Fruit fly (Drosophila melanogaster) whole organism, adult: ENCODE data around the gene CG31365.

ENCODE experiments used
- CG11617 ChIP-seq: fragments of 200-800 bp; sonication (Bioruptor generic); optimal IDR thresholded peaks from 2 replicates; lab custom pipeline; 2017; ENCODE audit warnings: mild to moderate bottlenecking, missing biosample characterization, missing genetic modification reagents, missing genetic modification characterization
- CG12768 ChIP-seq: fragments of 200-800 bp; sonication (Bioruptor generic); optimal IDR thresholded peaks from 2 replicates; lab custom pipeline; 2017; ENCODE audit warnings: missing biosample characterization, missing genetic modification characterization, mild to moderate bottlenecking, moderate library complexity, missing genetic modification reagents
- CG14711 ChIP-seq: fragments of 200-800 bp; sonication (Bioruptor generic); optimal IDR thresholded peaks from 2 replicates; lab custom pipeline; 2018; ENCODE audit warnings: missing biosample characterization, mild to moderate bottlenecking, missing genetic modification characterization, moderate library complexity
- CG1620 ChIP-seq: fragments of 200-800 bp; sonication (Bioruptor generic); optimal IDR thresholded peaks from 2 replicates; lab custom pipeline; 2016; ENCODE audit warnings: missing biosample characterization, missing genetic modification characterization
- CG33017 ChIP-seq: fragments of 200-800 bp; sonication (Bioruptor generic); optimal IDR thresholded peaks from 2 replicates; lab custom pipeline; 2018; ENCODE audit warnings: missing biosample characterization, mild to moderate bottlenecking, missing genetic modification characterization, moderate library complexity
- CG5204 ChIP-seq: fragments of 200-800 bp; sonication (Bioruptor generic); optimal IDR thresholded peaks from 2 replicates; lab custom pipeline; 2016; ENCODE audit warnings: missing biosample characterization, missing genetic modification characterization
- CG7045 ChIP-seq: fragments of 200-800 bp; sonication (Bioruptor generic); optimal IDR thresholded peaks from 2 replicates; lab custom pipeline; 2017; ENCODE audit warnings: missing biosample characterization, mild to moderate bottlenecking, missing genetic modification characterization
- CG7101 ChIP-seq: fragments of 200-800 bp; sonication (Bioruptor generic); optimal IDR thresholded peaks from 2 replicates; lab custom pipeline; 2018; ENCODE audit warnings: missing biosample characterization, mild to moderate bottlenecking, missing genetic modification characterization, moderate library complexity
- Clk ChIP-seq: fragments of 200-800 bp; sonication (Bioruptor generic); optimal IDR thresholded peaks from 2 replicates; lab custom pipeline; 2017; ENCODE audit warnings: missing biosample characterization, missing genetic modification characterization
- Crg-1 ChIP-seq: fragments of 200-800 bp; sonication (Bioruptor generic); optimal IDR thresholded peaks from 2 replicates; lab custom pipeline; 2016; ENCODE audit warnings: missing biosample characterization, missing genetic modification characterization
- Hr96 ChIP-seq: fragments of 200-800 bp; sonication (Bioruptor generic); optimal IDR thresholded peaks from 2 replicates; lab custom pipeline; 2016; ENCODE audit warnings: missing biosample characterization, missing genetic modification characterization
- Mnt ChIP-seq: fragments of 200-800 bp; sonication (Bioruptor generic); optimal IDR thresholded peaks from 2 replicates; lab custom pipeline; 2016; ENCODE audit warnings: missing biosample characterization, mild to moderate bottlenecking, missing genetic modification characterization
- bab1 ChIP-seq: fragments of 200-800 bp; sonication (Bioruptor generic); optimal IDR thresholded peaks from 3 replicates; lab custom pipeline; 2019; ENCODE audit warnings: missing biosample characterization, mild to moderate bottlenecking, missing genetic modification characterization, moderate library complexity
- cic ChIP-seq: fragments of 200-800 bp; sonication (Bioruptor generic); optimal IDR thresholded peaks from 2 replicates; lab custom pipeline; 2017; ENCODE audit warnings: missing biosample characterization, mild to moderate bottlenecking, missing genetic modification characterization, moderate library complexity
- cnc ChIP-seq, 2 experiments: fragments of >200 bp; optimal IDR thresholded peaks; 2 replicates each; lab custom pipeline; 2017
- kay ChIP-seq: fragments of 200-800 bp; sonication (Bioruptor generic); peaks from one replicate; lab custom pipeline; 2016; ENCODE audit warnings: missing biosample characterization, missing genetic modification characterization, borderline replicate concordance
- ovo ChIP-seq: fragments of 200-800 bp; sonication (Bioruptor generic); optimal IDR thresholded peaks from 2 replicates; lab custom pipeline; 2016; ENCODE audit warnings: missing biosample characterization, missing genetic modification characterization
- pad ChIP-seq: fragments of 200-800 bp; sonication (Bioruptor generic); optimal IDR thresholded peaks from 3 replicates; lab custom pipeline; 2017; ENCODE audit warnings: missing biosample characterization, missing genetic modification characterization, mild to moderate bottlenecking, moderate library complexity, missing genetic modification reagents
- tj ChIP-seq: fragments of 200-800 bp; sonication (Bioruptor generic); optimal IDR thresholded peaks from 3 replicates; lab custom pipeline; 2017; ENCODE audit warnings: missing biosample characterization, mild to moderate bottlenecking, missing genetic modification characterization, moderate library complexity
- toe ChIP-seq: fragments of 200-800 bp; sonication (Bioruptor generic); optimal IDR thresholded peaks from 2 replicates; lab custom pipeline; 2016; ENCODE audit warnings: missing biosample characterization, missing genetic modification characterization

The CG31365 gene

dm6 chr3R:23139634-23140010 lies 13.4 kb upstream of the CG31365 start:
- TF ChIP-seq bab1 (GFP tag; lab: Kevin White, UChicago) (no peak), CG7101 (tag; lab: Kevin White, UChicago) (peak; percentile 11), CG7045 (GFP tag; lab: Kevin White, UChicago) (peak; percentile 37), kay (GFP tag; lab: Kevin White, UChicago) (no peak), CG14711 (tag; lab: Kevin White, UChicago) (no peak), CG5204 (no peak), CG12768 (GFP tag; lab: Kevin White, UChicago) (peak; percentile 41), toe (peak; percentile 14), ovo (GFP tag; lab: Kevin White, UChicago) (no peak), CG11617 (peak; percentile 53), pad (peak; percentile 5), tj (no peak), Clk (peak; percentile 15), cic (GFP tag; lab: Kevin White, UChicago) (no peak), Mnt (GFP tag; lab: Kevin White, UChicago) (peak; percentile 28), CG1620 (GFP tag; lab: Kevin White, UChicago) (no peak), Crg-1 (GFP tag; lab: Kevin White, UChicago) (no peak), Hr96 (GFP tag; lab: Kevin White, UChicago) (peak; percentile 1), cnc (optimal IDR thresholded peaks at IDR 0.05; lab: Kevin White, UChicago) (no peak), CG33017 (tag; lab: Kevin White, UChicago) (no peak)

DNA sequence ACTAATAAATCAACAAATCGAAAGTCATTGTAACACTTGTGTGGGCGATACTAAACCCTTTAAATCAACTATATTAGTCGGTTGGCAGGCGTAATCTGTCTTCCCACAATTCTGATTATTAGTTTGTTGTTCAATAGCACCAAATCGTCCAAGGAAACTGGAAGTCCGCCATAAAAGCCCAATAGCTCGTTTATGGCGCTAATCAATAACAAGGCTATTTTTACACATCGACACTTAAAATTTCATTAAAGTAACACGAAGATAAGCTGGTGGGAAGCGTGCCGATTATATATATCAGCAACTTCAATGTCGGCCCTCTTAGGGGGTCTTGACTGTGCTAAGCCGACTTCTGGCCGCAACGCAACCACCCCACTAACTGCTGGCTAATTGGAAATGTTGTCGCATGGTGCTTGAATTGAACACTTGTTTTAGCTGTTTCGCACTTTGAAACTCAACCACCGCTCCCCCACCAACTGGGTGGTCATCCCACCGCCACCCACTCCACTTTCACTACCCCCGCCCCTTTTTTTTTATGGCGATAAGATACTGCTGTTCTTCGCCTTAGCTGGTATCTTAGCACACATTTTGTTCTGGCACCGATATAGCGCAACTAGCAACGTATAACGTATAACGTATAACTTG lies 12.9 kb upstream of the CG31365 start:
- TF ChIP-seq CG12768 (GFP tag; lab: Kevin White, UChicago) (peak; percentile 69), cic (GFP tag; lab: Kevin White, UChicago) (peak; percentile 71), Mnt (GFP tag; lab: Kevin White, UChicago) (no peak), Clk (no peak)

dm6 chr3R:23138439-23138838 lies 12.2 kb upstream of the CG31365 start:
- TF ChIP-seq Hr96 (GFP tag; lab: Kevin White, UChicago) (no peak), Clk (no peak), CG33017 (tag; lab: Kevin White, UChicago) (no peak), CG1620 (GFP tag; lab: Kevin White, UChicago) (no peak)

DNA sequence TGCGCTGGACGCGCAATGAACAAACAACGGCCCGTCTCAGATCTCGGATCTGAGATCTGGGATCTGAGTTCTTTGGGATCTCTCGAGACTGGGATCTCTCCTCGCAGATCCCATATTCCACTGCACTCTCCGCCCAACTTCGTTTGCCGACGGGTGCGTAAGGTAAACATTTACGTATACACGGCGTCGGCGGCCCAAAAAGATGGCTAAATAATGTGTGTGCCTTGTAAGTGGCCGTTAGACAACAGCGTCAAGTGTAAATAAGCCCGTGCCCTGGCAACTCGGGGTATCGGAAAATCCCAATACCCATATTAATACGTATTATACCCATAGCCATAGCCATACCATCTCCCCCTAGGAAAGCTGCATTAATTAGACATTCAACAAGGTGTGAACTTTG lies 8.5 kb upstream of the CG31365 start:
- TF ChIP-seq CG14711 (tag; lab: Kevin White, UChicago) = no peak
- no peak for TF ChIP-seq CG5204
- no peak for TF ChIP-seq cnc (optimal IDR thresholded peaks at IDR 0.05; lab: Kevin White, UChicago)
- TF ChIP-seq CG1620 (GFP tag; lab: Kevin White, UChicago) = no peak
- TF ChIP-seq pad = no peak
- no peak for TF ChIP-seq kay (GFP tag; lab: Kevin White, UChicago)
- no peak for TF ChIP-seq Crg-1 (GFP tag; lab: Kevin White, UChicago)
- TF ChIP-seq toe = no peak
- TF ChIP-seq tj = no peak
- TF ChIP-seq CG7045 (GFP tag; lab: Kevin White, UChicago) = no peak
- no peak for TF ChIP-seq CG7101 (tag; lab: Kevin White, UChicago)
- no peak for TF ChIP-seq ovo (GFP tag; lab: Kevin White, UChicago)
- TF ChIP-seq Clk = no peak
- TF ChIP-seq cic (GFP tag; lab: Kevin White, UChicago) = no peak
- TF ChIP-seq CG12768 (GFP tag; lab: Kevin White, UChicago) = no peak
- no peak for TF ChIP-seq Mnt (GFP tag; lab: Kevin White, UChicago)
- no peak for TF ChIP-seq CG33017 (tag; lab: Kevin White, UChicago)
- TF ChIP-seq Hr96 (GFP tag; lab: Kevin White, UChicago) = no peak
- TF ChIP-seq bab1 (GFP tag; lab: Kevin White, UChicago) = no peak

- TF ChIP-seq CG5204 = no peak
- TF ChIP-seq CG11617 = no peak
- TF ChIP-seq CG7101 (tag; lab: Kevin White, UChicago) = no peak
- no peak for TF ChIP-seq Crg-1 (GFP tag; lab: Kevin White, UChicago)
- no peak for TF ChIP-seq cnc (optimal IDR thresholded peaks at IDR 0.05; lab: Kevin White, UChicago)
- no peak for TF ChIP-seq tj
- no peak for TF ChIP-seq CG7045 (GFP tag; lab: Kevin White, UChicago)
- TF ChIP-seq CG1620 (GFP tag; lab: Kevin White, UChicago) = no peak
- TF ChIP-seq ovo (GFP tag; lab: Kevin White, UChicago) = no peak
- no peak for TF ChIP-seq pad
- no peak for TF ChIP-seq Mnt (GFP tag; lab: Kevin White, UChicago)
Measured at dm6 chr3R:23133301-23133828, 7.1 kb upstream of the CG31365 start.

- TF ChIP-seq CG1620 (GFP tag; lab: Kevin White, UChicago) = no peak
- no peak for TF ChIP-seq CG33017 (tag; lab: Kevin White, UChicago)
- no peak for TF ChIP-seq ovo (GFP tag; lab: Kevin White, UChicago)
- no peak for TF ChIP-seq CG14711 (tag; lab: Kevin White, UChicago)
- no peak for TF ChIP-seq CG12768 (GFP tag; lab: Kevin White, UChicago)
- TF ChIP-seq Crg-1 (GFP tag; lab: Kevin White, UChicago) = no peak
- no peak for TF ChIP-seq toe
- TF ChIP-seq pad = no peak
- TF ChIP-seq kay (GFP tag; lab: Kevin White, UChicago) = no peak
- no peak for TF ChIP-seq CG7101 (tag; lab: Kevin White, UChicago)
- no peak for TF ChIP-seq CG5204
- TF ChIP-seq Mnt (GFP tag; lab: Kevin White, UChicago) = no peak
- TF ChIP-seq CG11617 = no peak
- no peak for TF ChIP-seq cnc (optimal IDR thresholded peaks at IDR 0.05; lab: Kevin White, UChicago)
- TF ChIP-seq cic (GFP tag; lab: Kevin White, UChicago) = no peak
- TF ChIP-seq CG7045 (GFP tag; lab: Kevin White, UChicago) = no peak
Measured at dm6 chr3R:23132299-23132698, 6.1 kb upstream of the CG31365 start.
